Fruit fly (Drosophila melanogaster) whole organism, prepupa: ENCODE measurements around the gene CG18418.
A peak's percentile ranks its signal among the peaks of the same experiment; 100 is the strongest.

Experiments
- Blimp-1 ChIP-seq: fragments of 200-800 bp; sonication (Bioruptor generic); optimal IDR thresholded peaks from 3 replicates; lab custom pipeline; 2017; ENCODE audit warnings: missing biosample characterization, missing genetic modification characterization, mild to moderate bottlenecking, moderate library complexity, missing genetic modification reagents
- CG10631 ChIP-seq: fragments of 200-800 bp; sonication (Bioruptor generic); optimal IDR thresholded peaks from 2 replicates; lab custom pipeline; 2016; ENCODE audit warnings: missing biosample characterization, missing genetic modification characterization
- CG11762 ChIP-seq: fragments of 200-800 bp; sonication (Bioruptor generic); optimal IDR thresholded peaks from 3 replicates; lab custom pipeline; 2016; ENCODE audit warnings: missing biosample characterization, missing genetic modification characterization; ENCODE audit not compliant: insufficient read depth
- CG11902 ChIP-seq: fragments of 200-800 bp; sonication (Bioruptor generic); optimal IDR thresholded peaks from 3 replicates; lab custom pipeline; 2016; ENCODE audit warnings: missing biosample characterization, missing genetic modification characterization
- CG15336 ChIP-seq: fragments of 200-800 bp; sonication (Bioruptor generic); IDR thresholded peaks from 2 replicates; pipeline ENCODE4 v1.3.6; 2022; ENCODE audit warnings: missing biosample characterization, missing genetic modification characterization
- CG1621 ChIP-seq: fragments of 200-800 bp; sonication (Bioruptor generic); optimal IDR thresholded peaks from 3 replicates; lab custom pipeline; 2018; ENCODE audit warnings: missing biosample characterization, mild to moderate bottlenecking, missing genetic modification characterization
- CG16779 ChIP-seq: fragments of 200-800 bp; sonication (Bioruptor generic); optimal IDR thresholded peaks from 3 replicates; lab custom pipeline; 2017; ENCODE audit warnings: missing biosample characterization, mild to moderate bottlenecking, missing genetic modification characterization
- CG32006 ChIP-seq: fragments of 200-800 bp; sonication (Bioruptor generic); optimal IDR thresholded peaks from 3 replicates; lab custom pipeline; 2017; ENCODE audit warnings: missing biosample characterization, mild to moderate bottlenecking, missing genetic modification characterization
- CG4318 ChIP-seq: fragments of 200-800 bp; sonication (Bioruptor generic); optimal IDR thresholded peaks from 3 replicates; lab custom pipeline; 2017; ENCODE audit warnings: missing biosample characterization, mild to moderate bottlenecking, missing genetic modification characterization
- CG6163 ChIP-seq: fragments of 200-800 bp; sonication (Bioruptor generic); IDR thresholded peaks from 3 replicates; pipeline ENCODE4 v1.3.6; 2022; ENCODE audit warnings: missing biosample characterization, missing genetic modification characterization
- CG6276 ChIP-seq: fragments of 200-800 bp; sonication (Bioruptor generic); optimal IDR thresholded peaks from 2 replicates; lab custom pipeline; 2017; ENCODE audit warnings: missing biosample characterization, mild to moderate bottlenecking, missing genetic modification characterization
- CG6792 ChIP-seq: fragments of 200-800 bp; sonication (Bioruptor generic); optimal IDR thresholded peaks from 3 replicates; lab custom pipeline; 2016; ENCODE audit warnings: missing biosample characterization, missing genetic modification characterization
- CG6808 ChIP-seq: fragments of 200-800 bp; sonication (Bioruptor generic); optimal IDR thresholded peaks from 3 replicates; lab custom pipeline; 2017; ENCODE audit warnings: missing biosample characterization, missing genetic modification characterization, mild to moderate bottlenecking, moderate library complexity, missing genetic modification reagents
- CG6854 ChIP-seq: fragments of 200-800 bp; sonication (Bioruptor generic); optimal IDR thresholded peaks from 2 replicates; lab custom pipeline; 2017; ENCODE audit warnings: missing biosample characterization, mild to moderate bottlenecking, missing genetic modification characterization
- CG7368 ChIP-seq: fragments of 200-800 bp; sonication (Bioruptor generic); optimal IDR thresholded peaks from 3 replicates; lab custom pipeline; 2016; ENCODE audit warnings: missing biosample characterization, missing genetic modification characterization
- CG8119 ChIP-seq: fragments of 200-800 bp; sonication (Bioruptor generic); IDR thresholded peaks from 3 replicates; pipeline ENCODE4 v1.3.6; 2022; ENCODE audit warnings: missing biosample characterization, missing genetic modification characterization
- CG8632 ChIP-seq: fragments of 200-800 bp; sonication (Bioruptor generic); optimal IDR thresholded peaks from 3 replicates; lab custom pipeline; 2016; ENCODE audit warnings: missing biosample characterization, missing genetic modification characterization
- CG9139 ChIP-seq: fragments of 200-800 bp; sonication (Bioruptor generic); optimal IDR thresholded peaks from 3 replicates; lab custom pipeline; 2017; ENCODE audit warnings: missing biosample characterization, mild to moderate bottlenecking, missing genetic modification characterization
- Eip75B ChIP-seq: fragments of 200-800 bp; sonication (Bioruptor generic); optimal IDR thresholded peaks from 3 replicates; lab custom pipeline; 2016; ENCODE audit warnings: missing biosample characterization, missing genetic modification characterization
- Eip78C ChIP-seq: fragments of 200-800 bp; sonication (Bioruptor generic); peaks from one replicate; lab custom pipeline; 2016; ENCODE audit warnings: missing biosample characterization, missing genetic modification characterization
- Ets96B ChIP-seq: fragments of 200-800 bp; optimal IDR thresholded peaks from 2 replicates; lab custom pipeline; 2019; ENCODE audit warnings: missing biosample characterization, mild to moderate bottlenecking, missing genetic modification characterization, moderate library complexity
- Hr38 ChIP-seq: sonication (Bioruptor generic); optimal IDR thresholded peaks from 2 replicates; lab custom pipeline; 2016; ENCODE audit warnings: missing biosample characterization, missing genetic modification characterization
- Hr4 ChIP-seq: fragments of 200-800 bp; sonication (Bioruptor generic); optimal IDR thresholded peaks from 3 replicates; lab custom pipeline; 2016; ENCODE audit warnings: missing biosample characterization, missing genetic modification characterization
- Lpt ChIP-seq: fragments of 200-800 bp; sonication (Bioruptor generic); optimal IDR thresholded peaks from 3 replicates; lab custom pipeline; 2016; ENCODE audit warnings: missing biosample characterization, missing genetic modification characterization
- OdsH ChIP-seq: fragments of 200-800 bp; sonication (Bioruptor generic); optimal IDR thresholded peaks from 3 replicates; lab custom pipeline; 2016; ENCODE audit warnings: missing biosample characterization, missing genetic modification characterization
- Smox ChIP-seq: fragments of 200-800 bp; sonication (Bioruptor generic); optimal IDR thresholded peaks from 3 replicates; lab custom pipeline; 2016; ENCODE audit warnings: missing biosample characterization, missing genetic modification characterization
- Sox102F ChIP-seq: fragments of 200-800 bp; sonication (Bioruptor generic); optimal IDR thresholded peaks from 2 replicates; lab custom pipeline; 2016; ENCODE audit warnings: missing biosample characterization, mild to moderate bottlenecking, missing genetic modification characterization
- achi ChIP-seq: fragments of 200-800 bp; sonication (Bioruptor generic); optimal IDR thresholded peaks from 3 replicates; lab custom pipeline; 2016; ENCODE audit warnings: missing biosample characterization, missing genetic modification characterization
- acj6 ChIP-seq: fragments of 200-800 bp; sonication (Bioruptor generic); optimal IDR thresholded peaks from 3 replicates; lab custom pipeline; 2016; ENCODE audit warnings: missing biosample characterization, missing genetic modification characterization
- cyc ChIP-seq: fragments of 200-800 bp; sonication (Bioruptor generic); optimal IDR thresholded peaks from 3 replicates; lab custom pipeline; 2016; ENCODE audit warnings: missing biosample characterization, missing genetic modification characterization
- dac ChIP-seq: fragments of 200-800 bp; sonication (Bioruptor generic); optimal IDR thresholded peaks from 2 replicates; lab custom pipeline; 2017; ENCODE audit warnings: missing biosample characterization, mild to moderate bottlenecking, missing genetic modification characterization
- dsx ChIP-seq: fragments of 200-800 bp; optimal IDR thresholded peaks from 3 replicates; lab custom pipeline; 2019; ENCODE audit warnings: missing biosample characterization, mild to moderate bottlenecking, missing genetic modification characterization, moderate library complexity; ENCODE audit not compliant: poor library complexity, severe bottlenecking
- eg ChIP-seq: fragments of 200-800 bp; sonication (Bioruptor generic); IDR thresholded peaks from 3 replicates; pipeline ENCODE4 v1.3.6; 2022; ENCODE audit warnings: missing biosample characterization, missing genetic modification characterization
- esn ChIP-seq: fragments of 200-800 bp; sonication (Bioruptor generic); optimal IDR thresholded peaks from 2 replicates; lab custom pipeline; 2016; ENCODE audit warnings: missing biosample characterization, mild to moderate bottlenecking, missing genetic modification characterization, moderate library complexity
- fd59A ChIP-seq: fragments of 200-800 bp; sonication (Bioruptor generic); optimal IDR thresholded peaks from 2 replicates; lab custom pipeline; 2017; ENCODE audit warnings: missing biosample characterization, mild to moderate bottlenecking, missing genetic modification characterization, missing genetic modification reagents
- fkh ChIP-seq: fragments of 200-800 bp; sonication (Bioruptor generic); optimal IDR thresholded peaks from 3 replicates; lab custom pipeline; 2017; ENCODE audit warnings: missing biosample characterization, mild to moderate bottlenecking, missing genetic modification characterization, moderate library complexity
- lz ChIP-seq: fragments of 200-800 bp; sonication (Bioruptor generic); optimal IDR thresholded peaks from 3 replicates; lab custom pipeline; 2016; ENCODE audit warnings: missing biosample characterization, missing genetic modification characterization
- net ChIP-seq: fragments of 200-800 bp; sonication (Bioruptor generic); optimal IDR thresholded peaks from 3 replicates; lab custom pipeline; 2016; ENCODE audit warnings: missing biosample characterization, missing genetic modification characterization
- pdm3 ChIP-seq: fragments of 200-800 bp; sonication (Bioruptor generic); optimal IDR thresholded peaks from 3 replicates; lab custom pipeline; 2016; ENCODE audit warnings: missing biosample characterization, missing genetic modification characterization
- salr ChIP-seq, 2 experiments: fragments of 200-800 bp; sonication (Bioruptor generic); optimal IDR thresholded peaks; 3 replicates each; lab custom pipeline; 2016 to 2018; ENCODE audit warnings: missing biosample characterization in 2 of 2, missing genetic modification characterization in 2 of 2, mild to moderate bottlenecking in 1 of 2
- spab ChIP-seq: fragments of 200-800 bp; sonication (Bioruptor generic); optimal IDR thresholded peaks from 2 replicates; lab custom pipeline; 2017; ENCODE audit warnings: missing biosample characterization, mild to moderate bottlenecking, missing genetic modification characterization, missing genetic modification reagents
- ss ChIP-seq, 2 experiments: fragments of 200-800 bp; sonication (Bioruptor generic); optimal IDR thresholded peaks; 2 replicates in 1 of 2; 3 replicates in 1 of 2; lab custom pipeline; 2017 to 2018; ENCODE audit warnings: mild to moderate bottlenecking in 2 of 2, missing biosample characterization in 2 of 2, missing genetic modification characterization in 2 of 2, moderate library complexity in 1 of 2
- topi ChIP-seq: fragments of 200-800 bp; sonication (Bioruptor generic); optimal IDR thresholded peaks from 3 replicates; lab custom pipeline; 2016; ENCODE audit warnings: missing biosample characterization, missing genetic modification characterization
- vri ChIP-seq: fragments of 200-800 bp; sonication (Bioruptor generic); optimal IDR thresholded peaks from 3 replicates; lab custom pipeline; 2016; ENCODE audit warnings: missing biosample characterization, mild to moderate bottlenecking, missing genetic modification characterization

Gene CG18418

DNA sequence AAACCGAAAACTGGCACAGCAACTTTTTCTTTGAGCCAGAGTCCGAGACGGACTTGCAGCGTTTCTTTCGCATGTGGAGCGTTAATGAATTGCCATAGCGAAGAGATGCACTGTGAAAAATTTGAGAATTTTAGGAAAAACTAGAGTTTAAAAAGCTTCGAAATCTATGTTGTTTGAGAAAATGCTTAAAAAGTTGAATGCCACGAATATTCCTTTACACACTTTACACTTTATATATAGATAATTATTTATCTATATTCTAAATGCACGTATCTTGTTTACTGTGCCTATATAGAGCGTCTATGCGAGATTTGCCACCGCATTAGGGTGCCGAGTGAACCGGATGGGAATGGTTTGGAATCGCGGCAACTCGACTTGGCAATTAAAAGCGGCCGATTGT, 32.0 kb upstream of the CG18418 start (continued):
- TF ChIP-seq CG11902 (GFP tag; lab: Kevin White, UChicago) = no peak
- TF ChIP-seq Eip75B = peak; percentile 72
- TF ChIP-seq Ets96B (tag; lab: Kevin White, UChicago) = peak; percentile 60
- TF ChIP-seq CG6854 = no peak
- TF ChIP-seq net = peak; percentile 76
- TF ChIP-seq fkh (GFP tag; lab: Kevin White, UChicago) = no peak
- peak; percentile 82 for TF ChIP-seq Hr4 (GFP tag; lab: Kevin White, UChicago)
- TF ChIP-seq pdm3 (GFP tag; lab: Kevin White, UChicago) = peak; percentile 68
- peak; percentile 76 for TF ChIP-seq acj6 (GFP tag; lab: Kevin White, UChicago)
- no peak for TF ChIP-seq cyc (GFP tag; lab: Kevin White, UChicago)
- TF ChIP-seq CG6808 (GFP tag; lab: Kevin White, UChicago) = peak; percentile 23
- no peak for TF ChIP-seq CG9139
- TF ChIP-seq Smox (GFP tag; lab: Kevin White, UChicago) = no peak
- no peak for TF ChIP-seq Hr38
- TF ChIP-seq CG8119 = peak; percentile 92
- TF ChIP-seq esn (GFP tag; lab: Kevin White, UChicago) = peak; percentile 24
- TF ChIP-seq CG10631 (GFP tag; lab: Kevin White, UChicago) = peak; percentile 80
- peak; percentile 60 for TF ChIP-seq CG16779 (tag; lab: Kevin White, UChicago)

DNA sequence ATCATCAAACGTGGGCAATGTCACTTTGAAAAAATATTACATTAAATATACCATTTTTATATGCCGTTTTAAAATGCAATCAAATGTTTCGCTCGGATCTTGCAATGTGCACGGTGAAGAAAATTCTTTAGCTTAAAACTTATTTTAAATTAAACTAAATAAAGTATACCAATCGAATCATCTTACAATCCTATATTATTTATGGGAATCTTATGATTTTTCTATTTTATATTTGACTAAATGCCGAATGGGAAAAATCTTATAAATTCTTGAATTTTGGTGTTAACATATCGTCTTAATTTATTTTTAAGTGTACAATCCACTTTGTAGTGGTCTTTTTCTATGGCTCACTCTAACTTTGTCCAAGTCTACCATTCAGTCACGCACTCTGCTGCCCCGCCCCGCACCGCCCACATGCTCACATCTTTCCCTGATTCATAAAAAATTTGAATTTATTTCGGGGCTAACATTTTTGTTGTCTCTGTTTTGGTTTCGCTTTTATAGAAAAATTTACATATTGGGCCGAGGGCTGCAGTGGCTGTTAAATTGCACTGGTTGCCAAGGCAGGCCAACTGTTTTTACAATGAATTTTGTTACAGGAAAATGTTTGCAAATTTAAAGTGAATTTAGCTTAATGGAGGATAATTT, 30.8 kb upstream of the CG18418 start:
- TF ChIP-seq Eip78C (GFP tag; lab: Kevin White, UChicago) (peak; percentile 74), CG32006 (GFP tag; lab: Kevin White, UChicago) (peak; percentile 59), pdm3 (GFP tag; lab: Kevin White, UChicago) (no peak), CG8119 (peak; percentile 52; the same call in 2 of the 3 replicates), Hr4 (GFP tag; lab: Kevin White, UChicago) (peak; percentile 45), CG8632 (no peak), CG15336 (GFP tag; lab: Robert Waterston, UW) (peak; percentile 73), CG6276 (GFP tag; lab: Kevin White, UChicago) (peak; percentile 36), eg (GFP tag; lab: Robert Waterston, UW) (peak; percentile 44; the same call in 1 of the 3 replicates)

dm6 chr3L:4719743-4720142, 29.9 kb upstream of the CG18418 start:
- TF ChIP-seq CG32006 (GFP tag; lab: Kevin White, UChicago) = no peak
- TF ChIP-seq dac (GFP tag; lab: Kevin White, UChicago) = no peak
- TF ChIP-seq topi = no peak
- TF ChIP-seq CG4318 = no peak
- TF ChIP-seq salr (GFP tag; optimal IDR thresholded peaks at IDR 0.05; lab: Kevin White, UChicago) = no peak
- TF ChIP-seq Hr4 (GFP tag; lab: Kevin White, UChicago) = no peak
- no peak for TF ChIP-seq cyc (GFP tag; lab: Kevin White, UChicago)
- TF ChIP-seq Eip78C (GFP tag; lab: Kevin White, UChicago) = peak; percentile 35
- no peak for TF ChIP-seq CG7368 (GFP tag; lab: Kevin White, UChicago)
- TF ChIP-seq CG15336 (GFP tag; lab: Robert Waterston, UW) = no peak
- TF ChIP-seq fkh (GFP tag; lab: Kevin White, UChicago) = no peak
- TF ChIP-seq vri = no peak
- no peak for TF ChIP-seq spab (GFP tag; lab: Kevin White, UChicago)
- peak; percentile 13 for TF ChIP-seq CG6276 (GFP tag; lab: Kevin White, UChicago)
- no peak for TF ChIP-seq Ets96B (tag; lab: Kevin White, UChicago)
- TF ChIP-seq Lpt (GFP tag; lab: Kevin White, UChicago) = peak; percentile 46
- TF ChIP-seq CG1621 = no peak
- 0 out of 3 replicates have a peak, but pooled peaks have one; percentile 10 for TF ChIP-seq eg (GFP tag; lab: Robert Waterston, UW)
- peak; percentile 11 for TF ChIP-seq Blimp-1
- TF ChIP-seq CG6163 (GFP tag; lab: Robert Waterston, UW) = peak; percentile 27; the same call in 2 of the 3 replicates
- no peak for TF ChIP-seq CG11762 (GFP tag; lab: Kevin White, UChicago)
- no peak for TF ChIP-seq fd59A (GFP tag; lab: Kevin White, UChicago)
- TF ChIP-seq CG16779 (tag; lab: Kevin White, UChicago) = no peak
- no peak for TF ChIP-seq esn (GFP tag; lab: Kevin White, UChicago)
- peak in 1 of 2 experiments; percentile 14 for TF ChIP-seq ss (GFP tag; optimal IDR thresholded peaks at IDR 0.05; lab: Kevin White, UChicago)
- TF ChIP-seq achi (GFP tag; lab: Kevin White, UChicago) = no peak
- TF ChIP-seq net = no peak
- TF ChIP-seq Eip75B = peak; percentile 67
- TF ChIP-seq OdsH = no peak
- TF ChIP-seq CG6808 (GFP tag; lab: Kevin White, UChicago) = no peak
- TF ChIP-seq dsx (GFP tag; lab: Kevin White, UChicago) = no peak
- TF ChIP-seq lz = no peak
- TF ChIP-seq CG6854 = peak; percentile 76
- no peak for TF ChIP-seq CG6792 (GFP tag; lab: Kevin White, UChicago)
- TF ChIP-seq Smox (GFP tag; lab: Kevin White, UChicago) = no peak
- TF ChIP-seq Sox102F (GFP tag; lab: Kevin White, UChicago) = peak; percentile 5
